Worm (Caenorhabditis elegans) whole organism, mixed stage, embryonic: ENCODE data around the gene clec-161.
A peak's percentile ranks its signal among the peaks of the same experiment; 100 is the strongest.

ENCODE experiments used
- M03D4.4 ChIP-seq: sonication (generic microtip); optimal IDR thresholded peaks from 2 replicates; lab custom pipeline; 2017; ENCODE audit warnings: mild to moderate bottlenecking, missing genetic modification characterization, missing compliant biosample characterization
- blmp-1 ChIP-seq: fragments of 150-350 bp; optimal IDR thresholded peaks from 2 replicates; lab custom pipeline; 2014; ENCODE audit warnings: missing biosample characterization, missing genetic modification characterization
- ceh-43 ChIP-seq: fragments of 200-800 bp; sonication (Bioruptor generic); optimal IDR thresholded peaks from 2 replicates; lab custom pipeline; 2018; ENCODE audit warnings: mild to moderate bottlenecking, missing genetic modification characterization, moderate library complexity, missing compliant biosample characterization
- ceh-83 ChIP-seq: fragments of 200-800 bp; sonication (Bioruptor generic); optimal IDR thresholded peaks from 2 replicates; lab custom pipeline; 2018; ENCODE audit warnings: mild to moderate bottlenecking, missing genetic modification characterization, missing compliant biosample characterization
- ces-1 ChIP-seq: fragments of 150-350 bp; optimal IDR thresholded peaks from 2 replicates; lab custom pipeline; 2014; ENCODE audit warnings: missing biosample characterization, missing genetic modification reagents, missing genetic modification characterization
- cnd-1 ChIP-seq: fragments of 200-800 bp; sonication (Bioruptor generic); optimal IDR thresholded peaks from 2 replicates; lab custom pipeline; 2018; ENCODE audit warnings: mild to moderate bottlenecking, missing genetic modification characterization, missing compliant biosample characterization
- drap-1 ChIP-seq: fragments of 200-800 bp; sonication (Bioruptor generic); optimal IDR thresholded peaks from 3 replicates; lab custom pipeline; 2018; ENCODE audit warnings: mild to moderate bottlenecking, missing genetic modification characterization, missing compliant biosample characterization
- elt-1 ChIP-seq: sonication (generic microtip); optimal IDR thresholded peaks from 2 replicates; lab custom pipeline; 2017; ENCODE audit warnings: missing genetic modification characterization, mild to moderate bottlenecking, missing compliant biosample characterization, antibody characterized with exemption, moderate library complexity, borderline replicate concordance; ENCODE audit not compliant: insufficient read depth
- ham-2 ChIP-seq: fragments of 200-800 bp; sonication (Bioruptor generic); optimal IDR thresholded peaks from 2 replicates; lab custom pipeline; 2018; ENCODE audit warnings: mild to moderate bottlenecking, missing genetic modification characterization, missing compliant biosample characterization
- hlh-1 ChIP-seq: fragments of 150-350 bp; optimal IDR thresholded peaks from 2 replicates; lab custom pipeline; 2014; ENCODE audit warnings: missing biosample characterization, missing genetic modification reagents, missing genetic modification characterization
- lin-13 ChIP-seq: fragments of 150-350 bp; optimal IDR thresholded peaks from 2 replicates; lab custom pipeline; 2014; ENCODE audit warnings: missing biosample characterization, missing genetic modification characterization
- lin-32 ChIP-seq: fragments of 200-800 bp; sonication (Bioruptor generic); optimal IDR thresholded peaks from 2 replicates; lab custom pipeline; 2018; ENCODE audit warnings: mild to moderate bottlenecking, missing genetic modification characterization, missing compliant biosample characterization
- lsy-2 ChIP-seq: fragments of 150-350 bp; optimal IDR thresholded peaks from 2 replicates; lab custom pipeline; 2014; ENCODE audit warnings: missing biosample characterization, missing genetic modification characterization
- mab-5 ChIP-seq: fragments of 150-350 bp; optimal IDR thresholded peaks from 2 replicates; lab custom pipeline; 2014; ENCODE audit warnings: missing biosample characterization, missing genetic modification characterization
- mep-1 ChIP-seq: fragments of 150-350 bp; optimal IDR thresholded peaks from 2 replicates; lab custom pipeline; 2017; ENCODE audit warnings: missing biosample characterization, missing genetic modification reagents, missing genetic modification characterization, inconsistent platforms
- nhr-12 ChIP-seq: fragments of 150-350 bp; optimal IDR thresholded peaks from 2 replicates; lab custom pipeline; 2014; ENCODE audit warnings: missing biosample characterization, missing genetic modification characterization
- nhr-2 ChIP-seq: fragments of 150-350 bp; optimal IDR thresholded peaks from 2 replicates; lab custom pipeline; 2014; ENCODE audit warnings: missing biosample characterization, missing genetic modification characterization
- nhr-237 ChIP-seq: fragments of 150-350 bp; optimal IDR thresholded peaks from 2 replicates; lab custom pipeline; 2014; ENCODE audit warnings: missing biosample characterization, missing genetic modification characterization
- nhr-28 ChIP-seq: fragments of 150-350 bp; optimal IDR thresholded peaks from 2 replicates; lab custom pipeline; 2014; ENCODE audit warnings: missing biosample characterization, missing genetic modification characterization
- pha-4 ChIP-seq: fragments of 150-350 bp; optimal IDR thresholded peaks from 2 replicates; lab custom pipeline; 2018; ENCODE audit warnings: missing biosample characterization, missing genetic modification reagents, missing genetic modification characterization
- sem-2 ChIP-seq: fragments of 200-800 bp; sonication (Bioruptor generic); optimal IDR thresholded peaks from 2 replicates; lab custom pipeline; 2018; ENCODE audit warnings: mild to moderate bottlenecking, missing genetic modification characterization, missing compliant biosample characterization
- snpc-4 ChIP-seq: fragments of 150-350 bp; optimal IDR thresholded peaks from 2 replicates; lab custom pipeline; 2014; ENCODE audit warnings: missing biosample characterization, missing genetic modification characterization
- sptf-1 ChIP-seq: sonication (generic microtip); optimal IDR thresholded peaks from 2 replicates; lab custom pipeline; 2017; ENCODE audit warnings: mild to moderate bottlenecking, missing genetic modification characterization, moderate library complexity, missing compliant biosample characterization
- tbx-8 ChIP-seq: fragments of 200-800 bp; sonication (Bioruptor generic); optimal IDR thresholded peaks from 2 replicates; lab custom pipeline; 2018; ENCODE audit warnings: mild to moderate bottlenecking, missing genetic modification characterization, moderate library complexity, missing compliant biosample characterization
- unc-120 ChIP-seq: sonication (generic microtip); optimal IDR thresholded peaks from 2 replicates; lab custom pipeline; 2017; ENCODE audit warnings: missing genetic modification characterization, missing compliant biosample characterization; ENCODE audit not compliant: poor library complexity, severe bottlenecking
- unc-62 ChIP-seq: fragments of 150-350 bp; optimal IDR thresholded peaks from 2 replicates; lab custom pipeline; 2014; ENCODE audit warnings: missing biosample characterization, missing genetic modification reagents, missing genetic modification characterization
- zip-8 ChIP-seq: fragments of 150-350 bp; optimal IDR thresholded peaks from 2 replicates; lab custom pipeline; 2014; ENCODE audit warnings: missing biosample characterization, missing genetic modification characterization
- ztf-11 ChIP-seq: fragments of 150-350 bp; optimal IDR thresholded peaks from 2 replicates; lab custom pipeline; 2014; ENCODE audit warnings: missing biosample characterization, missing genetic modification characterization

clec-161 gene

DNA sequence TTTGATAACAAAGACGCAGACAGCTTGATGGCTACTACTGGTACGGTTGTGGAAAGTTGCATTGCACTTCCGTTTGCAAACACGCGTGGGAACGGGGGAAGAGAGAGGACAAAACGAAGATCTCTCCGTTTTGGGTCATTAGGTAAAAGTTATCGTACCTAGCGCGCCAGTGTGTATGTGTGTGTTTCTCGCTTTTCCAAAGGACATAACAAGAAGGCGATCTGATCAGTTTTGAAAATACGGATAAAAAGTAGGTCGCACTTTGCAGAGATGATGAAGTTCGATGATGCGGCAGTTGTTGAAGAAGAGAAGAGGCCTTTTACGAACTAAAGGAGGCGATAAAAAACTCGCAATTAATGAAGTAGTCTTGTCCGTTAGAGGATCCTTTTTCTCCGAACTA is 36.5 kb upstream of the clec-161 start:
- no peak for TF ChIP-seq unc-62 (GFP tag; lab: Kevin White, UChicago)

DNA sequence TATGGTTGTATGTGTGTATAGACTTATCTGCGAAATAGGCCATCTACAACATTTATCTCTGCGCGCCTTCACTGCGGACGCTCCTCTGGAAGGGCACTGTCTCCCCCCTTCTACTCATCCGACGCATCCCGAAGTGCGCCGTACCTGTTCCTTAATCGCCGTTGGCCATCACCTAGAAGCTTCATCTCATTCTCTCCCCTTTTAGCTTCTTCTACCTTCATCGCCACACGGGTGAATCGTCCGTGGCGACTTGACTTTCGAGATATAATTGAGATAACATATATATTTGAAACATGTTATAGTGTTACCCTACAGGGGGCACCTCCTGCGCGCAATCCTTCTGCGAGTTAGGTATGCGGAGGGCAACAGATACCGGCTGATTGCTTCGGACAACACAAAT is 33.6 kb upstream of the clec-161 start:
- TF ChIP-seq elt-1 (tag; lab: Kevin White, UChicago) (peak; percentile 58), ham-2 (peak; percentile 87), M03D4.4 (tag; lab: Kevin White, UChicago) (no peak)

DNA sequence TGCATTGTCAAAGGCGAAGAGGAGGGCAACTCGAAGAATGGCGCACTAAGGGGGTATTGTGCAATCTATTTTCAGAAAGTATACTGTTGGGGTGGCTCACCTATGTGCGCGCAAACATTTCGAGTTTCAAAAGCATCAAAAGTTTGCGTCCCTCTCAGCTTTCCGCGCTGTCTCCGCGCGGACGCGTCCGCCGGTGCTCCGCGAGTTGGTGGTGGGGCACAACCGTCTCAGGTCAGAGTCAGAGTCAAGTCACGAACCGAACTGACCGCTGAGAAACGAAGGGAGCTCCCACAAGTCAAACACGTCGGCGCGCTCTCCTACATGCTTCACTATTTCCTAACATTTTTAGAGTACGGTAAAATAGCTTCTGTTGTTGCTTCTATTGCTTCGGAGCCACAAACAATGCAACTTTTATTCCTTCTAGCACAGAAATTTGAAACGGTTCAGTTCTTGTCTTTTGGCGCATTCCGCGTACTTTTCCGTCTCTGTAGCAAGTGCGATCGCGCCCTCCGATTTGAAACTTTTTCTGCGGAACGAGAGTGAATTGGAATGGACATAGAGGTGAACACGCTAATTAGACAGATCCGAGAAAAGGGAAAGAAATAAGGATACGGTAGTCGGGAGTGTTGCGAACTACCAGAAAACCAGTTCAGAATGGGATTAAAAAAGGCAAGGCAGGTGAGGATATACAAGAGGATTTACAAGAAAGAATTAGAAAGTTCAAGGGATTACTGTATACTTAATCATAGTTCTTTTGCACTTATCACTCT is 30.9 kb upstream of the clec-161 start:
- TF ChIP-seq blmp-1 (tag; lab: Kevin White, UChicago) (peak; percentile 43), ztf-11 (no peak)

DNA sequence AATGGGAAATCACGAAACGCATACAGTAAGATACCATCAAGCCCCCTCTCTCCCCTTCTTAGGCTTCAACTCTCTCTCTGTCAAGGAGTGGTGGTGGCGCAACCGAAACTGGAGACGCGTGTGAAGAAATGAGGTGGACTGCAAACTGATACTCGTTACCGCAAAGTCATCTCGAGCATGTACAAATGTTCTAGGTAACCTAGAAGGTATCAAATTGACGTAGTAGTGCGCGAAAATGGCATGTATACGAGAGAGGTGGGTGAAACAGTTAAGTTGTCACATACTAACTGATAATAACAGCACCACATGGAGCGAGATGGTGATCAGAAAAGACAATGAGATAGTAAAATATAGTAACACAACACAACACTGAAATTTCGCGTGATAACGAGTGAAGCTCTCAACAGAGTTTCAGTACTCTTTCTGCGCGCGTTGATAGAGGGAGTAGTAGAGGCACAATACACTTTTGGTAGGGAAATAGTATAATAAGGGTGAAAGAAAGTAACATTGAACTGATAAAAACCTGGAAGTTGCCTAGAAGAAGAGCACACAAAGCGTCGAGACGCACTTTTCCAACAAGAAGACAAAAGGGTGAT is 29.7 kb upstream of the clec-161 start:
- TF ChIP-seq nhr-2 (tag; lab: Kevin White, UChicago), result no peak
- no peak for TF ChIP-seq sem-2 (GFP tag; lab: Kevin White, UChicago)
- TF ChIP-seq lin-13 (tag; lab: Kevin White, UChicago), result no peak
- TF ChIP-seq unc-62 (GFP tag; lab: Kevin White, UChicago), result no peak
- TF ChIP-seq snpc-4 (tag; lab: Kevin White, UChicago), result no peak
- no peak for TF ChIP-seq zip-8
- no peak for TF ChIP-seq nhr-237 (tag; lab: Kevin White, UChicago)
- no peak for TF ChIP-seq ceh-43 (GFP tag; lab: Kevin White, UChicago)
- no peak for TF ChIP-seq mab-5 (tag; lab: Kevin White, UChicago)
- no peak for TF ChIP-seq nhr-12 (tag; lab: Kevin White, UChicago)
- no peak for TF ChIP-seq sptf-1 (tag; lab: Kevin White, UChicago)
- no peak for TF ChIP-seq lin-32
- TF ChIP-seq elt-1 (tag; lab: Kevin White, UChicago), result no peak
- TF ChIP-seq tbx-8 (GFP tag; lab: Kevin White, UChicago), result no peak
- TF ChIP-seq nhr-28 (tag; lab: Kevin White, UChicago), result no peak
- TF ChIP-seq, all 35 proteins: peak for 0

DNA sequence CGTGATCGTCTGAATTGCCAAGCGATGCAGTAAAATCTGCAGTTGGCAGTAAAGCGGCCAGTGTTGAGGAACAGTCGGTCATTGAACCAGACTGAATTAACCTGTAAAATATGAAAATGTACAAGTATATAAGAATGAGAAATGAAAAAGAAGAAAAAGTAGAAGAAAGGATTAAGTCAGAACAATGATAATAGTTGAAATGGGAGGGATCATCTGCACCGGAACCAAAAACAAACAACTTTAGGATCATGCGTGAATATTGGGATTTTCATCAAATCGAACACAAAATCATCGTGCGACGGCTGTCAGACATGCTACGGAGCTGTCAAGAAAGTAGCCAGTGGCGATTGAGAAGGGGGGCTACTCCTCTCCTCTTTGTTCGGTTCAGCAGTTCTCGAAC is 28.5 kb upstream of the clec-161 start, which contains the start of gene gei-13:
gei-13 (minus strand) TSS at position 101 of the 400 bp plus-strand sequence.
- TF ChIP-seq ceh-83 (no peak), zip-8 (no peak), unc-62 (GFP tag; lab: Kevin White, UChicago) (no peak), cnd-1 (no peak), drap-1 (GFP tag; lab: Kevin White, UChicago) (no peak), nhr-12 (tag; lab: Kevin White, UChicago) (no peak), ham-2 (no peak)

DNA sequence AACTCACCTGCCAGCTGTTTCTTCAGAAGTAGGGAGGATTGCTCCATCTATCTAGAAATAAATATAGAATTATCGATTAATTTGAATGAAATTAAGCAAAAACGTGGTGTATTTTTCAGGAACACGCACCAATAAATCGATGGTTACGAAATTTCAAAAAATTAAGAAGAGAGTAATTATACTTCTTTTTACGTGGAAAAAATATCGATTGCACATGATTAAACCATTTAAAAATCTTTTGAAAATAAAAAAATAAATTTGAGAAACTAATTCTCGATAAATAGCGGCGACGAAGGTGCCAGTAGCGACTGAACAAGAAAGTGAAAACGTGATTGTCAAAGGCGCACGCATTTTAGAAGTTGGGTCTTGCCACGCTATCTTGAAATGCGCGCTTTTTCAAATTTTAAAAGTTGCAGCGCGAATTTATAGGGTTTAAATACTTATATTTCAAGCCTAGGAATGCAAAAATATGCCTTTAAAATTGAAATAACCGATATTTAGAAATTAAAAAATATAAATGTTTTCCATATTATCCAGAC is 22.6 kb upstream of the clec-161 start, which contains the start of gene ubc-7:
ubc-7 (minus strand) TSS at position 51 of the 539 bp plus-strand sequence.
- no peak for TF ChIP-seq hlh-1 (tag; lab: Kevin White, UChicago)
- no peak for TF ChIP-seq ztf-11
- peak; percentile 8 for TF ChIP-seq lin-13 (tag; lab: Kevin White, UChicago)
- TF ChIP-seq ces-1 (GFP tag; lab: Kevin White, UChicago), result peak; percentile 67
- peak; percentile 77 for TF ChIP-seq lsy-2
- peak; percentile 13 for TF ChIP-seq sptf-1 (tag; lab: Kevin White, UChicago)
- peak; percentile 5 for TF ChIP-seq unc-120 (tag; lab: Kevin White, UChicago)
- peak; percentile 19 for TF ChIP-seq mab-5 (tag; lab: Kevin White, UChicago)
- peak; percentile 75 for TF ChIP-seq mep-1 (tag; lab: Kevin White, UChicago)
- peak; percentile 85 for TF ChIP-seq blmp-1 (tag; lab: Kevin White, UChicago)
- TF ChIP-seq unc-62 (GFP tag; lab: Kevin White, UChicago), result no peak
- TF ChIP-seq nhr-2 (tag; lab: Kevin White, UChicago), result no peak
- no peak for TF ChIP-seq zip-8
- TF ChIP-seq nhr-237 (tag; lab: Kevin White, UChicago), result peak; percentile 63
- TF ChIP-seq pha-4 (tag; lab: Kevin White, UChicago), result peak; percentile 70
